Worm (Caenorhabditis elegans): ENCODE data around the gene R07A4.2.

R07A4.2 gene

ce11 chrX:10767669-10768068 lies 21.4 kb upstream of the R07A4.2 start:
- no peak for TF ChIP-seq lin-13 (GFP tag; optimal IDR thresholded peaks at IDR 0.05)
- TF ChIP-seq unc-39 (tag; optimal IDR thresholded peaks at IDR 0.05): no peak
- no peak for TF ChIP-seq snpc-4 (tag; optimal IDR thresholded peaks at IDR 0.05)
- no peak for TF ChIP-seq mbf-1 (tag; optimal IDR thresholded peaks at IDR 0.05)
- no peak for TF ChIP-seq unc-62 (GFP tag; optimal IDR thresholded peaks at IDR 0.05)
- no peak for TF ChIP-seq nhr-25 (tag; optimal IDR thresholded peaks at IDR 0.05)
- no peak for TF ChIP-seq lsy-2 (tag; optimal IDR thresholded peaks at IDR 0.05)
- TF ChIP-seq fos-1 (tag; optimal IDR thresholded peaks at IDR 0.05): peak; percentile 25
- TF ChIP-seq ztf-1 (GFP tag; conservative IDR thresholded peaks at IDR 0.05): no peak
- TF ChIP-seq egl-27 (tag; optimal IDR thresholded peaks at IDR 0.05): peak; percentile 14
- TF ChIP-seq sma-9 (GFP tag; optimal IDR thresholded peaks at IDR 0.05): peak; percentile 92
- no peak for TF ChIP-seq sma-9 (tag; optimal IDR thresholded peaks at IDR 0.05)
- TF ChIP-seq mdl-1 (tag; optimal IDR thresholded peaks at IDR 0.05): peak in 1 of 2 experiments; percentile 29
- TF ChIP-seq ama-1 (optimal IDR thresholded peaks at IDR 0.05): no peak
- TF ChIP-seq Y55F3AM.14 (GFP tag; optimal IDR thresholded peaks at IDR 0.05): no peak
- TF ChIP-seq zag-1 (tag; optimal IDR thresholded peaks at IDR 0.05): peak; percentile 56
- TF ChIP-seq nhr-12 (tag; optimal IDR thresholded peaks at IDR 0.05): no peak
- no peak for TF ChIP-seq nhr-11 (tag; optimal IDR thresholded peaks at IDR 0.05)
- no peak for TF ChIP-seq skn-1 (tag; optimal IDR thresholded peaks at IDR 0.05)
- no peak for TF ChIP-seq lin-11 (tag; optimal IDR thresholded peaks at IDR 0.05)
- no peak for TF ChIP-seq nhr-6 (tag; optimal IDR thresholded peaks at IDR 0.05)
- TF ChIP-seq aly-2 (tag; optimal IDR thresholded peaks at IDR 0.05): no peak
- peak; percentile 35 for TF ChIP-seq sem-4 (tag; optimal IDR thresholded peaks at IDR 0.05)
- no peak for TF ChIP-seq mab-5 (tag; optimal IDR thresholded peaks at IDR 0.05)

- TF ChIP-seq elt-1 (tag; optimal IDR thresholded peaks at IDR 0.05): no peak
- no peak for TF ChIP-seq sem-4 (tag; optimal IDR thresholded peaks at IDR 0.05)
- TF ChIP-seq blmp-1 (tag; optimal IDR thresholded peaks at IDR 0.05; ENCODE audit: insufficient read depth): no peak
- no peak for TF ChIP-seq lin-11 (tag; optimal IDR thresholded peaks at IDR 0.05)
- TF ChIP-seq ztf-4 (tag; optimal IDR thresholded peaks at IDR 0.05): no peak
- peak; percentile 22 for TF ChIP-seq sma-9 (GFP tag; optimal IDR thresholded peaks at IDR 0.05)
- no peak for TF ChIP-seq sma-9 (tag; optimal IDR thresholded peaks at IDR 0.05)
- no peak for TF ChIP-seq nhr-12 (tag; optimal IDR thresholded peaks at IDR 0.05)
- TF ChIP-seq gmeb-1 (tag; optimal IDR thresholded peaks at IDR 0.05): no peak
- no peak for TF ChIP-seq unc-39 (tag; optimal IDR thresholded peaks at IDR 0.05)
- peak; percentile 76 for TF ChIP-seq F13H6.1 (tag; optimal IDR thresholded peaks at IDR 0.05)
- no peak for TF ChIP-seq nhr-21 (tag; optimal IDR thresholded peaks at IDR 0.05)
- TF ChIP-seq nhr-25 (tag; optimal IDR thresholded peaks at IDR 0.05): no peak
- TF ChIP-seq ztf-11 (tag; optimal IDR thresholded peaks at IDR 0.05): no peak
- no peak for TF ChIP-seq snpc-4 (tag; optimal IDR thresholded peaks at IDR 0.05)
- no peak for TF ChIP-seq Y55F3AM.14 (GFP tag; optimal IDR thresholded peaks at IDR 0.05)
- TF ChIP-seq ZK546.5 (tag; optimal IDR thresholded peaks at IDR 0.05): no peak
- TF ChIP-seq lsy-2 (tag; optimal IDR thresholded peaks at IDR 0.05): no peak
- no peak for TF ChIP-seq skn-1 (tag; optimal IDR thresholded peaks at IDR 0.05)
- no peak for TF ChIP-seq ama-1 (optimal IDR thresholded peaks at IDR 0.05)
- no peak for TF ChIP-seq ceh-82 (tag; optimal IDR thresholded peaks at IDR 0.05)
- no peak for TF ChIP-seq ceh-16 (tag; optimal IDR thresholded peaks at IDR 0.05)
- TF ChIP-seq ztf-1 (GFP tag; conservative IDR thresholded peaks at IDR 0.05): no peak
- TF ChIP-seq mbf-1 (tag; optimal IDR thresholded peaks at IDR 0.05): no peak
- peak in 1 of 2 experiments; percentile 24 for TF ChIP-seq mdl-1 (tag; optimal IDR thresholded peaks at IDR 0.05)
- peak; percentile 30 for TF ChIP-seq nhr-129 (tag; optimal IDR thresholded peaks at IDR 0.05)
- peak; percentile 1 for TF ChIP-seq C34F6.9 (tag; optimal IDR thresholded peaks at IDR 0.05)
- TF ChIP-seq fos-1 (tag; optimal IDR thresholded peaks at IDR 0.05): no peak
- no peak for TF ChIP-seq unc-62 (GFP tag; optimal IDR thresholded peaks at IDR 0.05)
- TF ChIP-seq nhr-6 (tag; optimal IDR thresholded peaks at IDR 0.05): no peak
- peak; percentile 48 for TF ChIP-seq lin-13 (GFP tag; optimal IDR thresholded peaks at IDR 0.05)
- no peak for TF ChIP-seq peb-1 (tag; optimal IDR thresholded peaks at IDR 0.05)
- TF ChIP-seq zag-1 (tag; optimal IDR thresholded peaks at IDR 0.05): no peak
- no peak for TF ChIP-seq crh-2 (tag; optimal IDR thresholded peaks at IDR 0.05)
Measured at ce11 chrX:10766966-10767644, 20.8 kb upstream of the R07A4.2 start.

- TF ChIP-seq crh-2 (tag; optimal IDR thresholded peaks at IDR 0.05): peak; percentile 97
- TF ChIP-seq sem-4 (tag; optimal IDR thresholded peaks at IDR 0.05): peak; percentile 95
- peak; percentile 97 for TF ChIP-seq nhr-21 (tag; optimal IDR thresholded peaks at IDR 0.05)
- TF ChIP-seq unc-55 (GFP tag; optimal IDR thresholded peaks at IDR 0.05): peak; percentile 93
- TF ChIP-seq lin-11 (tag; optimal IDR thresholded peaks at IDR 0.05): peak; percentile 95
- TF ChIP-seq nhr-23 (tag; optimal IDR thresholded peaks at IDR 0.05): no peak
- TF ChIP-seq Y55F3AM.14 (GFP tag; optimal IDR thresholded peaks at IDR 0.05): peak; percentile 89
- no peak for TF ChIP-seq dmd-4 (tag; optimal IDR thresholded peaks at IDR 0.05)
- TF ChIP-seq peb-1 (tag; optimal IDR thresholded peaks at IDR 0.05): peak; percentile 73
- peak; percentile 100 for TF ChIP-seq sma-9 (GFP tag; optimal IDR thresholded peaks at IDR 0.05)
- TF ChIP-seq sma-9 (tag; optimal IDR thresholded peaks at IDR 0.05): no peak
- TF ChIP-seq mab-5 (tag; optimal IDR thresholded peaks at IDR 0.05): peak; percentile 94
- peak; percentile 66 for TF ChIP-seq ama-1 (optimal IDR thresholded peaks at IDR 0.05)
- TF ChIP-seq mdl-1 (tag; optimal IDR thresholded peaks at IDR 0.05): peak; percentile 94 to 97
- peak; percentile 97 for TF ChIP-seq nhr-129 (tag; optimal IDR thresholded peaks at IDR 0.05)
- TF ChIP-seq blmp-1 (tag; optimal IDR thresholded peaks at IDR 0.05; ENCODE audit: insufficient read depth): peak; percentile 98
- peak; percentile 99 for TF ChIP-seq fos-1 (tag; optimal IDR thresholded peaks at IDR 0.05)
- peak; percentile 89 for TF ChIP-seq ceh-16 (tag; optimal IDR thresholded peaks at IDR 0.05)
- no peak for TF ChIP-seq nhr-11 (tag; optimal IDR thresholded peaks at IDR 0.05)
- TF ChIP-seq skn-1 (tag; optimal IDR thresholded peaks at IDR 0.05): no peak
- peak; percentile 95 for TF ChIP-seq nhr-25 (tag; optimal IDR thresholded peaks at IDR 0.05)
- no peak for TF ChIP-seq ztf-11 (tag; optimal IDR thresholded peaks at IDR 0.05)
- peak; percentile 69 for TF ChIP-seq nhr-77 (tag; optimal IDR thresholded peaks at IDR 0.05)
- peak; percentile 44 for TF ChIP-seq nhr-12 (tag; optimal IDR thresholded peaks at IDR 0.05)
- peak; percentile 95 for TF ChIP-seq zag-1 (tag; optimal IDR thresholded peaks at IDR 0.05)
- peak; percentile 83 for TF ChIP-seq nhr-10 (tag; optimal IDR thresholded peaks at IDR 0.05)
- TF ChIP-seq C34F6.9 (tag; optimal IDR thresholded peaks at IDR 0.05): peak; percentile 98
- TF ChIP-seq alr-1 (tag; optimal IDR thresholded peaks at IDR 0.05): no peak
Measured at ce11 chrX:10766123-10766622, 19.9 kb upstream of the R07A4.2 start.

All from whole organism, L2 larva.